Fruit fly (Drosophila melanogaster): ENCODE measurements around the gene CG32202.

The CG32202 gene

dm6 chr3L:18681550-18682217 lies at the start of gene CG32202, which contains the start of gene Sgf11:
Gene CG32202, plus strand, starts transcription at chr3L:18682184.
Gene Sgf11, minus strand, starts transcription at chr3L:18681836.
- TF ChIP-seq noc (tag; optimal IDR thresholded peaks at IDR 0.05), result peak; percentile 47

dm6 chr3L:18632187-18632635 lies 49.8 kb upstream of the CG32202 start:
- TF ChIP-seq noc (tag; optimal IDR thresholded peaks at IDR 0.05), result peak; percentile 43

- TF ChIP-seq noc (tag; optimal IDR thresholded peaks at IDR 0.05), result peak; percentile 22
Observed at dm6 chr3L:18633084-18633483, 48.9 kb upstream of the CG32202 start.

- TF ChIP-seq noc (tag; optimal IDR thresholded peaks at IDR 0.05), result peak; percentile 73
Observed at dm6 chr3L:18634792-18635471, 47.1 kb upstream of the CG32202 start.

dm6 chr3L:18636782-18637181 lies 45.2 kb upstream of the CG32202 start:
- TF ChIP-seq noc (tag; optimal IDR thresholded peaks at IDR 0.05), result no peak

dm6 chr3L:18637348-18637747 lies 44.6 kb upstream of the CG32202 start:
- TF ChIP-seq noc (tag; optimal IDR thresholded peaks at IDR 0.05), result no peak

dm6 chr3L:18638043-18638442 lies 43.9 kb upstream of the CG32202 start:
- no peak for TF ChIP-seq noc (tag; optimal IDR thresholded peaks at IDR 0.05)

- no peak for TF ChIP-seq noc (tag; optimal IDR thresholded peaks at IDR 0.05)
Observed at dm6 chr3L:18638487-18638886, 43.5 kb upstream of the CG32202 start.

dm6 chr3L:18640584-18641527 lies 41.1 kb upstream of the CG32202 start:
- TF ChIP-seq noc (tag; optimal IDR thresholded peaks at IDR 0.05), result peak; percentile 97

- TF ChIP-seq noc (tag; optimal IDR thresholded peaks at IDR 0.05), result no peak
Observed at dm6 chr3L:18643222-18643621, 38.8 kb upstream of the CG32202 start.

dm6 chr3L:18653737-18654136 lies 28.2 kb upstream of the CG32202 start:
- no peak for TF ChIP-seq noc (tag; optimal IDR thresholded peaks at IDR 0.05)

- no peak for TF ChIP-seq noc (tag; optimal IDR thresholded peaks at IDR 0.05)
Observed at dm6 chr3L:18665594-18665993, 16.4 kb upstream of the CG32202 start.

dm6 chr3L:18667115-18667514 lies 14.9 kb upstream of the CG32202 start, which contains the start of gene CG42495:
Gene CG42495, plus strand, starts transcription at chr3L:18667361.
- TF ChIP-seq noc (tag; optimal IDR thresholded peaks at IDR 0.05), result no peak

dm6 chr3L:18669874-18670273 lies 12.1 kb upstream of the CG32202 start:
- no peak for TF ChIP-seq noc (tag; optimal IDR thresholded peaks at IDR 0.05)

dm6 chr3L:18672203-18672602 lies 9.8 kb upstream of the CG32202 start:
- peak; percentile 59 for TF ChIP-seq noc (tag; optimal IDR thresholded peaks at IDR 0.05)

dm6 chr3L:18672986-18673633 lies 8.9 kb upstream of the CG32202 start, which contains the start of gene Capr:
Gene Capr, minus strand, starts transcription at chr3L:18673324.
- no peak for TF ChIP-seq noc (tag; optimal IDR thresholded peaks at IDR 0.05)

Data from whole organism, larva.